Worm (Caenorhabditis elegans): Measurements from ENCODE around the gene R102.6.
A peak's percentile ranks its signal among the peaks of the same experiment; 100 is the strongest.

Gene R102.6

DNA sequence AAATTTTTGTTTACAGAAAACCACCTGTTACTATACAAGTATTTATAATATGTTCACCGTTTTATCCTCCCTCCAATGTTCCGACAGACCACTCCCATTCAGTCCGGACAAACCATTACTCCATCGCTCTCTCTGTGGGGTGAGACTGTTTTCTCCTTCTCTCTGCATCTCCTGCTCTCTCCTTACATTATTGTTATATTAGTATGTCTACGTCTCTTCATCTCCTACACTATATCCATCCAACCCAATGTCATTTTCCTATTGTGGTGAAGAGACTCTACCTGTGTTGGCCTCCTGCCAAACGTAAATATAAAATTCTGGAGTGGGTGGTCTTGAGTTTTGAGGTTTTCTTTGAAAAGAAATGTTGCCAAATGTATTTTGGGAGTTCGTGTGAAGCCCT, 8.6 kb upstream of the R102.6 start (continued):
- TF ChIP-seq mab-9 (GFP tag; IDR thresholded peaks at IDR 0.05), result no peak
- no peak for TF ChIP-seq ceh-8 (GFP tag; optimal IDR thresholded peaks at IDR 0.05)
- no peak for TF ChIP-seq aly-2 (tag; optimal IDR thresholded peaks at IDR 0.05)
- TF ChIP-seq zip-4 (GFP tag; optimal IDR thresholded peaks at IDR 0.05), result no peak
- peak; percentile 15 to 33 for TF ChIP-seq lsy-2 (tag; optimal IDR thresholded peaks at IDR 0.05)
- no peak for TF ChIP-seq ama-1 (optimal IDR thresholded peaks at IDR 0.05)
- TF ChIP-seq ceh-63 (GFP tag; optimal IDR thresholded peaks at IDR 0.05), result no peak
- TF ChIP-seq vab-15 (tag; optimal IDR thresholded peaks at IDR 0.05), result no peak
- no peak for TF ChIP-seq nhr-237 (tag; optimal IDR thresholded peaks at IDR 0.05)
- no peak for TF ChIP-seq ets-5 (GFP tag; IDR thresholded peaks at IDR 0.05)
- TF ChIP-seq snu-23 (GFP tag; optimal IDR thresholded peaks at IDR 0.05), result peak; percentile 60
- TF ChIP-seq ztf-11 (tag; optimal IDR thresholded peaks at IDR 0.05), result no peak
- TF ChIP-seq nhr-90 (tag; optimal IDR thresholded peaks at IDR 0.05; ENCODE audit: poor library complexity), result peak; percentile 22
- TF ChIP-seq ztf-4 (tag; optimal IDR thresholded peaks at IDR 0.05), result no peak
- no peak for TF ChIP-seq lin-15B (tag; optimal IDR thresholded peaks at IDR 0.05)
- peak; percentile 28 for TF ChIP-seq nhr-77 (tag; optimal IDR thresholded peaks at IDR 0.05)
- TF ChIP-seq sptf-1 (tag; optimal IDR thresholded peaks at IDR 0.05), result no peak
- no peak for TF ChIP-seq elt-2 (tag; optimal IDR thresholded peaks at IDR 0.05)
- no peak for TF ChIP-seq unc-62 (GFP tag; optimal IDR thresholded peaks at IDR 0.05)

DNA sequence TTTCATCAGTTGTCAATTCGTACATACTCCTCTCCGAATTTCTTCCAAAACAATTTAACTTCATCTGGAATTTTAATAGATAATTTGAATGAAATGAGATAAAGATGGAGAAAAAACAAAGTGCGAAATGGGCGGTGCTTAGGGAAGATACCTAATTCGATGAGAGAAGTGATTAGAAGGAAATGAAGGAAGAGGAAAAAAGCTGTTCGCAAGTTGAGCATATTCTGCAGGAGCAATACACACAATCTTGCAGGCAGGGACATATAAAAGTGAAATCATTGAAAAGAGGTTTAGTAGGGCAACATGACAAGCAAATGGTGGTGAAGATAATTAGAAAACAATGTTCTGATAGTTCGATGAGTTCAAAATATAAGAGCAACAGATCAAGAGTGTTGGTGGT, 5.7 kb upstream of the R102.6 start, which contains the start of gene glb-21:
Gene glb-21 (minus strand): TSS at position 66 of the 400 bp plus-strand sequence.
- TF ChIP-seq efl-1 (optimal IDR thresholded peaks at IDR 0.05), result no peak
- peak in 1 of 2 experiments; percentile 75 for TF ChIP-seq efl-1 (GFP tag; optimal IDR thresholded peaks at IDR 0.05 in 1 of 2)
- TF ChIP-seq nhr-20 (tag; optimal IDR thresholded peaks at IDR 0.05), result no peak

DNA sequence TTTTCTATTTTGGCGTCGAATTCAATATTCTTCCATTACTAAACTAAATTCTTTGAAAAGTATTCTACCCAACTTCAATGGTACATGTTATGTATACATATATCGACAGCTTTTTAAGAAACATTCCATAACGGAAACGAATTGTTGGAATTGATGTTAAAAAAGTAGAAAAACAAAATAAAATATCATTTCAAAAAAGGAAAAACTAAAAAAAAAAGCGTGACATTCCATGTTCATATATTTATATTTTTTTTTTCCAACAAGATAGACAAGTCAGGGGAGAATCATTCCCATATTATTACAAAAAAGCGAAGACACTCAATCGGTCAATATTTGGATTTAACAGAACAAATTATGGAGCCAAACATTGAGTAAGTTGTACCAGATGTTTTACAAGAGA, 814 bp downstream of the R102.6 start, which contains the start of gene R102.10:
Gene R102.10 (plus strand): TSS at position 301 of the 400 bp plus-strand sequence.
- no peak for TF ChIP-seq egl-27 (tag; optimal IDR thresholded peaks at IDR 0.05)
- no peak for TF ChIP-seq lir-3 (tag; optimal IDR thresholded peaks at IDR 0.05; ENCODE audit: poor library complexity)
- no peak for TF ChIP-seq efl-1 (optimal IDR thresholded peaks at IDR 0.05)
- no peak for TF ChIP-seq efl-1 (GFP tag; optimal IDR thresholded peaks at IDR 0.05 in 1 of 2)
- TF ChIP-seq aha-1 (tag; optimal IDR thresholded peaks at IDR 0.05), result no peak
- TF ChIP-seq ets-5 (GFP tag; IDR thresholded peaks at IDR 0.05), result no peak
- no peak for TF ChIP-seq elt-3 (tag; optimal IDR thresholded peaks at IDR 0.05)
- no peak for TF ChIP-seq ama-1 (optimal IDR thresholded peaks at IDR 0.05)
- TF ChIP-seq rnt-1 (tag; optimal IDR thresholded peaks at IDR 0.05), result no peak
- no peak for TF ChIP-seq unc-86 (tag; optimal IDR thresholded peaks at IDR 0.05)
- no peak for TF ChIP-seq mef-2 (tag; optimal IDR thresholded peaks at IDR 0.05)
- TF ChIP-seq nhr-12 (tag; optimal IDR thresholded peaks at IDR 0.05), result no peak

DNA sequence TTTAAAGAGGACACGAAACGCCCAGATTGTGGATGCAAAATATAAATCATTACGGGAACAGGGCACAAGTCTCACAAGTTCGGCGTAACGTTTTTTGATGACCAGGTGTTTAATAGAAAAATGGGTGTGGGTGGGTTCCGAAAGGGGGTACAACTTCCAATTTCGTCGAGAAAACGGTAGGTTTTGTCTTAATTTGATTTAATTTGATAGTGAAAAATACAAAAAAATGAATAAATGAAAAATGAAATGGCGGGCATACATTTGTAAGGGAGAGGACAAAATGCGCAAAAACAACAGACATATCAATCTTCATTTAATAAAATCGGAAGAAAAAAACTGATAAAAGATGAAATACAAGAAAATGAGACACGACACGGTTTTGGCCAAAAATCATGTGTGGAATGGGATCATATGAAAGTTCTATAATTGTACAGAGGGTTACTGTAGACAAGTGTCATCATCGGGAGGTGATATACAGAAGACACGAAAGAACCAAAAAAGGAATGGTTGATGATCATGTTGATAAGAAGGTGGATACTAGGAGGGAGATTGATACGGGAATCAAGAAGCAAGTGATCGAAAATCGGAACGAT, 4.0 kb downstream of the R102.6 start:
- TF ChIP-seq lsy-2 (tag; optimal IDR thresholded peaks at IDR 0.05) (peak in 1 of 2 experiments; percentile 67), unc-30 (tag; optimal IDR thresholded peaks at IDR 0.05) (no peak), isw-1 (GFP tag; IDR thresholded peaks at IDR 0.05) (no peak), unc-130 (tag; optimal IDR thresholded peaks at IDR 0.05) (no peak), fkh-4 (tag; optimal IDR thresholded peaks at IDR 0.05; ENCODE audit: borderline replicate concordance) (no peak), lin-14 (GFP tag; optimal IDR thresholded peaks at IDR 0.05) (peak; percentile 55), blmp-1 (tag; optimal IDR thresholded peaks at IDR 0.05) (peak; percentile 61), ces-1 (GFP tag; optimal IDR thresholded peaks at IDR 0.05) (no peak), nhr-47 (tag; optimal IDR thresholded peaks at IDR 0.05) (no peak), nhr-84 (tag; optimal IDR thresholded peaks at IDR 0.05) (no peak), pqm-1 (tag; optimal IDR thresholded peaks at IDR 0.05) (no peak), nhr-90 (tag; optimal IDR thresholded peaks at IDR 0.05; ENCODE audit: poor library complexity) (peak; percentile 21), ceh-90 (tag; optimal IDR thresholded peaks at IDR 0.05) (no peak), sup-37 (GFP tag; optimal IDR thresholded peaks at IDR 0.05) (no peak), skn-1 (tag; optimal IDR thresholded peaks at IDR 0.05) (no peak), rnt-1 (tag; optimal IDR thresholded peaks at IDR 0.05) (no peak), efl-3 (GFP tag; optimal IDR thresholded peaks at IDR 0.05) (no peak), hpl-2 (GFP tag; optimal IDR thresholded peaks at IDR 0.05) (no peak), sptf-1 (tag; optimal IDR thresholded peaks at IDR 0.05) (no peak), lin-39 (tag; optimal IDR thresholded peaks at IDR 0.05) (no peak), nhr-71 (tag; optimal IDR thresholded peaks at IDR 0.05) (peak; percentile 54), nhr-76 (tag; optimal IDR thresholded peaks at IDR 0.05) (no peak), swsn-7 (tag; optimal IDR thresholded peaks at IDR 0.05) (no peak)

Measured in whole organism, L1 larva.